Worm (Caenorhabditis elegans): Measurements from ENCODE around the gene F09F9.1.
A peak's percentile ranks its signal among the peaks of the same experiment; 100 is the strongest.

Gene F09F9.1

DNA sequence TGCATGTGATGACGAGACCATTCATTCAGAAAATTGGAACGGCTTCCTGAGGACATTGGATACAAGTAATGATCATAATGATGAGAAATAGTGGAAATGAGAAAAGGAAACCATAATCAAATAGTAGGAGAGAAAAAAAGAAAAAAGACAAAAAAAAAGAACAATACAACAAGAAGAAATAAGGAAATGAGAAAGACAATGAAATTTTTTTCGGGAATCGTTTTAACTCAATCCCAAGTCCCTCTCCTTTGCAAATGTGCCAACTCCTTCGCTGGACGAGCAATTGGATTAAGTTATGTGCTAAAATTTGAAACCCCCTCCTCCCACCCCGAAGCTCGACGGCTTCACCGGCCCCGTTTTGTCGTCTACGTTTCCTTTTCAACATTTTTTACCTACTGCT lies 26.2 kb upstream of the F09F9.1 start:
- no peak for TF ChIP-seq php-3 (GFP tag; IDR thresholded peaks at IDR 0.05)
- TF ChIP-seq lim-7 (GFP tag; IDR thresholded peaks at IDR 0.05) = no peak
- no peak for TF ChIP-seq Y105C5A.15 (GFP tag; IDR thresholded peaks at IDR 0.05)
- no peak for TF ChIP-seq F26F4.8 (GFP tag; conservative IDR thresholded peaks at IDR 0.05)
- TF ChIP-seq D1046.2 (GFP tag; IDR thresholded peaks at IDR 0.05) = no peak
- no peak for TF ChIP-seq Y5F2A.4 (GFP tag; optimal IDR thresholded peaks at IDR 0.05)
- peak; percentile 38 for TF ChIP-seq ces-1 (GFP tag; optimal IDR thresholded peaks at IDR 0.05)
- TF ChIP-seq fkh-10 (GFP tag; optimal IDR thresholded peaks at IDR 0.05) = peak; percentile 64
- no peak for TF ChIP-seq dmd-6 (GFP tag; IDR thresholded peaks at IDR 0.05)

DNA sequence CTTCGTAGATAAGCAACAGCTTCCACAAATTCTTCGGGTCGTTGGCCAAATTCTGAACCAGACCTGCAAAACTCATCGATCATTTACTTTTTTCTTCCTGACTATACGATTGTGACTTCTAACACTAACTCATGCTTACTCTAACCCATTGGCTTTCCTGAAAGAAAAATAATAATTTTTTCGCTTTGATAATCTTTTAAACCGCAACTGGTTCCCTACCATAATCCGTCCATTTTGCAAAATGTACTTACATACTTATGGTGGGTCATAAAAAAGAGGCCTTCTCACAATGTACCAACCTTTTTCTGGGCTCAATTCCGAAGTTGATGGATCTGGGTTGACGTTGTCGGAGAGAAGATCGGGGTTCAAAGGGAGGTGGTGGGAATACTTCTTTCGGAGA lies 20.1 kb upstream of the F09F9.1 start:
- TF ChIP-seq D1046.2 (GFP tag; IDR thresholded peaks at IDR 0.05) (no peak), ceh-20 (GFP tag; IDR thresholded peaks at IDR 0.05) (0 out of 2 replicates have a peak, but pooled peaks have one; percentile 20), F10B5.3 (tag; optimal IDR thresholded peaks at IDR 0.05) (no peak), dve-1 (tag; optimal IDR thresholded peaks at IDR 0.05; ENCODE audit: insufficient read depth) (peak; percentile 8)

DNA sequence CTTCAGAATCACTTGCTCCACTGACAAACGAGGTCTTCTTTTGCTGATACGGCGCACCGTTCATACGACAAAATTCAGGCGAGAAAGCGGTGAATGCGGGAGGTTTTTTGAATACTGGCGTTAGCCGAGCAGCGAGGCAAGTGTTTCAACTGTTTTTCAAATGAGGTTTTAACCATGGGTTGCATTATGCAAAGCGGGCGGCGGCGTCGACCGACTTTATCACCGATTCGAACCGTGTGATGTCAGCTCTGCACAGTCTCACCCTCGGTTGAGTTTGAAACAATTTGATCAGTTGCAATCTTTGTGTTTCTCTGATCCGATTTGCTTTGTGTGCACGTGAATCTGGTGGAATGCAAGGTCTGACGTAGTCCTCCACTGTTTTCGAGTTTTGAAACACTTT lies 14.7 kb upstream of the F09F9.1 start, which contains the start of gene clh-4:
TSS of gene clh-4 (minus strand) at position 101 of the 400 bp plus-strand sequence.
- no peak for TF ChIP-seq ces-1 (GFP tag; optimal IDR thresholded peaks at IDR 0.05)
- TF ChIP-seq tag-97 (GFP tag; IDR thresholded peaks at IDR 0.05) = no peak
- TF ChIP-seq daf-8 (GFP tag; IDR thresholded peaks at IDR 0.05) = no peak
- TF ChIP-seq F26F4.8 (GFP tag; conservative IDR thresholded peaks at IDR 0.05) = no peak
- TF ChIP-seq unc-62 (GFP tag; optimal IDR thresholded peaks at IDR 0.05 in 1 of 2) = peak in 1 of 2 experiments; percentile 23
- TF ChIP-seq unc-62 (tag; optimal IDR thresholded peaks at IDR 0.05) = no peak
- no peak for TF ChIP-seq nhr-77 (tag; optimal IDR thresholded peaks at IDR 0.05)
- TF ChIP-seq nhr-102 (tag; optimal IDR thresholded peaks at IDR 0.05) = no peak
- TF ChIP-seq fos-1 (tag; optimal IDR thresholded peaks at IDR 0.05) = no peak
- no peak for TF ChIP-seq ceh-20 (GFP tag; IDR thresholded peaks at IDR 0.05)
- no peak for TF ChIP-seq ceh-32 (tag; optimal IDR thresholded peaks at IDR 0.05; ENCODE audit: poor library complexity)
- TF ChIP-seq nhr-28 (tag; optimal IDR thresholded peaks at IDR 0.05) = no peak
- TF ChIP-seq nhr-237 (tag; optimal IDR thresholded peaks at IDR 0.05) = no peak
- no peak for TF ChIP-seq nhr-111 (GFP tag; optimal IDR thresholded peaks at IDR 0.05)
- no peak for TF ChIP-seq nhr-76 (tag; optimal IDR thresholded peaks at IDR 0.05)
- TF ChIP-seq hlh-11 (tag; optimal IDR thresholded peaks at IDR 0.05) = no peak
- no peak for TF ChIP-seq skn-1 (tag; optimal IDR thresholded peaks at IDR 0.05)
- TF ChIP-seq madf-5 (GFP tag; IDR thresholded peaks at IDR 0.05) = no peak
- no peak for TF ChIP-seq ceh-28 (tag; optimal IDR thresholded peaks at IDR 0.05)
- 0 out of 2 replicates have a peak, but pooled peaks have one; percentile 15 for TF ChIP-seq T26A8.4 (GFP tag; IDR thresholded peaks at IDR 0.05)
- TF ChIP-seq F49E8.2 (tag; optimal IDR thresholded peaks at IDR 0.05; ENCODE audit: borderline replicate concordance) = no peak
- TF ChIP-seq dmd-8 (GFP tag; IDR thresholded peaks at IDR 0.05) = no peak
- no peak for TF ChIP-seq mdt-29 (GFP tag; IDR thresholded peaks at IDR 0.05)
- no peak for TF ChIP-seq mxl-3 (GFP tag; optimal IDR thresholded peaks at IDR 0.05)
- TF ChIP-seq egl-43 (GFP tag; IDR thresholded peaks at IDR 0.05) = peak; percentile 22; the same call in 1 of the 2 replicates
- TF ChIP-seq mxl-2 (GFP tag; conservative IDR thresholded peaks at IDR 0.05) = no peak

ce11 chrX:4101213-4101612 lies 13.9 kb upstream of the F09F9.1 start:
- TF ChIP-seq F44E2.7 (GFP tag; IDR thresholded peaks at IDR 0.05) (no peak), hif-1 (tag; optimal IDR thresholded peaks at IDR 0.05) (peak in 1 of 2 experiments; percentile 22), dmd-8 (GFP tag; IDR thresholded peaks at IDR 0.05) (no peak), nhr-28 (tag; optimal IDR thresholded peaks at IDR 0.05) (no peak), ama-1 (optimal IDR thresholded peaks at IDR 0.05) (no peak), ZK546.5 (tag; optimal IDR thresholded peaks at IDR 0.05) (no peak), pqm-1 (tag; optimal IDR thresholded peaks at IDR 0.05) (no peak), mep-1 (tag; optimal IDR thresholded peaks at IDR 0.05) (no peak), T20F7.1 (GFP tag; optimal IDR thresholded peaks at IDR 0.05) (no peak), madf-5 (GFP tag; IDR thresholded peaks at IDR 0.05) (no peak), T26A8.4 (GFP tag; IDR thresholded peaks at IDR 0.05) (peak; percentile 21), aha-1 (tag) (peak; percentile 94), snpc-1.2 (GFP tag; IDR thresholded peaks at IDR 0.05) (0 out of 2 replicates have a peak, but pooled peaks have one; percentile 16)

Measured in whole organism, L4 larva.